Fruit fly (Drosophila melanogaster) Kc167 (cell line): Measurements from ENCODE around the gene CG32436.

Experiments
- Sin3A ChIP-seq: fragments of >200 bp; optimal IDR thresholded peaks from 2 replicates; lab custom pipeline; 2018; ENCODE audit warnings: missing external identifiers
- h ChIP-seq: fragments of >200 bp; optimal IDR thresholded peaks from 3 replicates; lab custom pipeline; 2018; ENCODE audit warnings: missing external identifiers
- psq ChIP-seq: fragments of >200 bp; optimal IDR thresholded peaks from 2 replicates; lab custom pipeline; 2017; ENCODE audit warnings: missing external identifiers

DNA sequence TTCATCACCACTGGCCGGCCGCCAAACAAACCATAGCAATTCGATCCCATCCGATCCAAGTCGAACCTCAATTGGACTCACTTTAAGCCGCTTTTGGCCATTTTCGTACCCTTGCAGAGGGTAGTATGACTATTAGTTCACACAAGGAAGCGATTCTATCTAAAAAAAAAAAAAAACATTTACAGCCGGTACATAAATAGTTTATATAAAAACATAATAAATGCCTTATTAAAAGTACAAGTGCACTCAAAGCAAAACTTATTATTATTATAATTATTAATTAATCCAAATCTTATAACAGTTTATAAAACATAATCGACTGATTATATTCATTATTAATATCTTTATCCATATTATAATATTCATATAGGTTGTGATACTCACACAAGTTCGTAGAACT lies 12.6 kb downstream of the CG32436 start, which contains the start of gene CG12971:
- TF ChIP-seq Sin3A (no peak), h (no peak), psq (lab: Kevin White, UChicago) (no peak)
